Worm (Caenorhabditis elegans) whole organism, L1 larva: Measurements from ENCODE around the gene srbc-70.

Experiments used
- C04F5.9 ChIP-seq: sonication (generic microtip); optimal IDR thresholded peaks from 2 replicates; lab custom pipeline; 2016; ENCODE audit warnings: missing genetic modification characterization, missing compliant biosample characterization
- C16A3.4 ChIP-seq: fragments of 150-350 bp; optimal IDR thresholded peaks from 2 replicates; lab custom pipeline; 2014; ENCODE audit warnings: missing biosample characterization, missing genetic modification characterization
- C34B4.2 ChIP-seq: sonication (generic microtip); optimal IDR thresholded peaks from 2 replicates; lab custom pipeline; 2017; ENCODE audit warnings: mild to moderate bottlenecking, missing genetic modification characterization, missing compliant biosample characterization
- Y116A8C.19 ChIP-seq: sonication (generic microtip); optimal IDR thresholded peaks from 2 replicates; lab custom pipeline; 2016; ENCODE audit warnings: missing compliant biosample characterization, missing genetic modification characterization, borderline replicate concordance
- aha-1 ChIP-seq: fragments of 150-350 bp; optimal IDR thresholded peaks from 2 replicates; lab custom pipeline; 2014; ENCODE audit warnings: missing biosample characterization, missing genetic modification characterization
- alr-1 ChIP-seq: fragments of 200-800 bp; sonication (Bioruptor generic); optimal IDR thresholded peaks from 2 replicates; lab custom pipeline; 2018; ENCODE audit warnings: borderline replicate concordance, mild to moderate bottlenecking, missing genetic modification characterization, missing compliant biosample characterization
- aly-2 ChIP-seq: fragments of 150-350 bp; optimal IDR thresholded peaks from 2 replicates; lab custom pipeline; 2014; ENCODE audit warnings: missing biosample characterization, missing genetic modification characterization
- ceh-82 ChIP-seq, 3 experiments: fragments of 150-350 bp in 1 of 3; sonication (generic microtip) in 2 of 3; optimal IDR thresholded peaks; 2 replicates each; lab custom pipeline; 2014 to 2017; ENCODE audit warnings: missing biosample characterization in 3 of 3, missing genetic modification characterization in 3 of 3
- ceh-90 ChIP-seq: sonication (generic microtip); optimal IDR thresholded peaks from 2 replicates; lab custom pipeline; 2016; ENCODE audit warnings: missing genetic modification characterization, missing compliant biosample characterization
- dsc-1 ChIP-seq: sonication (generic microtip); optimal IDR thresholded peaks from 2 replicates; lab custom pipeline; 2016; ENCODE audit warnings: mild to moderate bottlenecking, missing genetic modification characterization, missing compliant biosample characterization
- efl-3 ChIP-seq: fragments of 200-800 bp; sonication (Bioruptor generic); optimal IDR thresholded peaks from 2 replicates; lab custom pipeline; 2018; ENCODE audit warnings: mild to moderate bottlenecking, missing genetic modification characterization, missing compliant biosample characterization
- egl-13 ChIP-seq: sonication (generic microtip); optimal IDR thresholded peaks from 2 replicates; lab custom pipeline; 2016; ENCODE audit warnings: missing genotype, missing genetic modification reagents, missing genetic modification characterization, missing compliant biosample characterization
- egl-27 ChIP-seq, 2 experiments: fragments of 150-350 bp in 1 of 2; sonication (generic microtip); optimal IDR thresholded peaks; 3 replicates each; lab custom pipeline; 2017 to 2018; ENCODE audit warnings: missing biosample characterization in 2 of 2, missing genetic modification characterization in 2 of 2, missing genetic modification reagents in 2 of 2
- elt-2 ChIP-seq: sonication (generic microtip); optimal IDR thresholded peaks from 2 replicates; lab custom pipeline; 2016; ENCODE audit warnings: missing genetic modification characterization, mild to moderate bottlenecking, inconsistent platforms, missing compliant biosample characterization, missing genetic modification reagents
- ets-5 ChIP-seq: fragments of 200-800 bp; sonication (Bioruptor generic); IDR thresholded peaks from 2 replicates; pipeline ENCODE4 v1.3.6; 2022; ENCODE audit warnings: missing genetic modification characterization, missing compliant biosample characterization
- fkh-10 ChIP-seq: sonication (generic microtip); optimal IDR thresholded peaks from 2 replicates; lab custom pipeline; 2017; ENCODE audit warnings: missing biosample characterization, missing genetic modification reagents, missing genetic modification characterization
- fkh-4 ChIP-seq: sonication (generic microtip); optimal IDR thresholded peaks from 2 replicates; lab custom pipeline; 2016; ENCODE audit warnings: missing compliant biosample characterization, missing genetic modification characterization, borderline replicate concordance
- fos-1 ChIP-seq: fragments of 150-350 bp; optimal IDR thresholded peaks from 2 replicates; lab custom pipeline; 2014; ENCODE audit warnings: missing biosample characterization, missing genetic modification characterization
- grh-1 ChIP-seq: fragments of 200-800 bp; sonication (Bioruptor generic); IDR thresholded peaks from 2 replicates; pipeline ENCODE4 v1.3.6; 2022; ENCODE audit warnings: missing genetic modification reagents, missing genetic modification characterization, missing compliant biosample characterization
- hlh-17 ChIP-seq: fragments of 200-800 bp; sonication (Bioruptor generic); optimal IDR thresholded peaks from 2 replicates; lab custom pipeline; 2018; ENCODE audit warnings: missing genetic modification characterization, mild to moderate bottlenecking, missing compliant biosample characterization, moderate library complexity, borderline replicate concordance
- hlh-4 ChIP-seq: sonication (generic microtip); optimal IDR thresholded peaks from 2 replicates; lab custom pipeline; 2016; ENCODE audit warnings: mild to moderate bottlenecking, missing genetic modification characterization, missing compliant biosample characterization
- hpl-2 ChIP-seq: fragments of 150-350 bp; optimal IDR thresholded peaks from 2 replicates; lab custom pipeline; 2014; ENCODE audit warnings: missing biosample characterization, missing genetic modification reagents, missing genetic modification characterization
- isw-1 ChIP-seq: fragments of 200-800 bp; sonication (Bioruptor generic); IDR thresholded peaks from 2 replicates; pipeline ENCODE4 v1.3.6; 2022; ENCODE audit warnings: missing genetic modification characterization, missing compliant biosample characterization
- lin-13 ChIP-seq: fragments of 150-350 bp; optimal IDR thresholded peaks from 2 replicates; lab custom pipeline; 2014; ENCODE audit warnings: missing biosample characterization, missing genetic modification reagents, missing genetic modification characterization
- lin-14 ChIP-seq: fragments of 200-800 bp; sonication (Bioruptor generic); optimal IDR thresholded peaks from 2 replicates; lab custom pipeline; 2018; ENCODE audit warnings: mild to moderate bottlenecking, missing genetic modification characterization, moderate library complexity, missing compliant biosample characterization
- lin-15B ChIP-seq: fragments of 150-350 bp; sonication (generic microtip); optimal IDR thresholded peaks from 3 replicates; lab custom pipeline; 2014; ENCODE audit warnings: missing biosample characterization, missing genetic modification characterization
- lin-39 ChIP-seq: fragments of 150-350 bp; optimal IDR thresholded peaks from 2 replicates; lab custom pipeline; 2014; ENCODE audit warnings: missing biosample characterization, missing genetic modification reagents, missing genetic modification characterization
- lir-3 ChIP-seq: sonication (generic microtip); optimal IDR thresholded peaks from 2 replicates; lab custom pipeline; 2016; ENCODE audit warnings: mild to moderate bottlenecking, missing genetic modification characterization, moderate library complexity, missing compliant biosample characterization; ENCODE audit not compliant: poor library complexity
- lsy-2 ChIP-seq, 2 experiments: fragments of 150-350 bp; optimal IDR thresholded peaks; 2 replicates each; lab custom pipeline; 2014; ENCODE audit warnings: missing biosample characterization in 2 of 2, missing genetic modification characterization in 2 of 2
- mab-9 ChIP-seq: fragments of 200-800 bp; sonication (Bioruptor generic); IDR thresholded peaks from 2 replicates; pipeline ENCODE4 v1.3.6; 2022; ENCODE audit warnings: missing genetic modification reagents, missing genetic modification characterization, missing compliant biosample characterization
- mdl-1 ChIP-seq, 2 experiments: fragments of 150-350 bp; optimal IDR thresholded peaks; 2 replicates each; lab custom pipeline; 2014 to 2017; ENCODE audit warnings: missing biosample characterization in 2 of 2, missing genetic modification characterization in 2 of 2, inconsistent platforms in 1 of 2
- mef-2 ChIP-seq: fragments of 150-350 bp; optimal IDR thresholded peaks from 2 replicates; lab custom pipeline; 2014; ENCODE audit warnings: missing biosample characterization, missing genetic modification characterization
- nhr-11 ChIP-seq: fragments of 150-350 bp; optimal IDR thresholded peaks from 2 replicates; lab custom pipeline; 2014; ENCODE audit warnings: missing biosample characterization, missing genetic modification characterization
- nhr-12 ChIP-seq: sonication (generic microtip); optimal IDR thresholded peaks from 2 replicates; lab custom pipeline; 2017; ENCODE audit warnings: missing biosample characterization, missing genetic modification characterization
- nhr-20 ChIP-seq: sonication (generic microtip); optimal IDR thresholded peaks from 2 replicates; lab custom pipeline; 2016; ENCODE audit warnings: mild to moderate bottlenecking, missing genetic modification characterization, missing compliant biosample characterization
- nhr-237 ChIP-seq: fragments of 150-350 bp; optimal IDR thresholded peaks from 2 replicates; lab custom pipeline; 2014; ENCODE audit warnings: missing biosample characterization, missing genetic modification characterization
- nhr-28 ChIP-seq: fragments of 150-350 bp; optimal IDR thresholded peaks from 2 replicates; lab custom pipeline; 2014; ENCODE audit warnings: missing biosample characterization, missing genetic modification characterization
- nhr-47 ChIP-seq: sonication (generic microtip); optimal IDR thresholded peaks from 2 replicates; lab custom pipeline; 2016; ENCODE audit warnings: mild to moderate bottlenecking, missing genetic modification characterization, moderate library complexity, missing compliant biosample characterization
- nhr-76 ChIP-seq: sonication (generic microtip); optimal IDR thresholded peaks from 2 replicates; lab custom pipeline; 2017; ENCODE audit warnings: missing biosample characterization, missing genetic modification characterization
- nhr-84 ChIP-seq: sonication (generic microtip); optimal IDR thresholded peaks from 2 replicates; lab custom pipeline; 2017; ENCODE audit warnings: missing biosample characterization, missing genetic modification characterization
- nhr-85 ChIP-seq: sonication (generic microtip); peaks from one replicate; lab custom pipeline; 2016; ENCODE audit warnings: missing genetic modification characterization, inconsistent platforms, missing compliant biosample characterization
- pag-3 ChIP-seq: sonication (generic microtip); optimal IDR thresholded peaks from 2 replicates; lab custom pipeline; 2017; ENCODE audit warnings: missing genetic modification characterization, mild to moderate bottlenecking, missing compliant biosample characterization, antibody characterized with exemption, borderline replicate concordance; ENCODE audit not compliant: insufficient read depth
- pqm-1 ChIP-seq: sonication (generic microtip); optimal IDR thresholded peaks from 3 replicates; lab custom pipeline; 2017; ENCODE audit warnings: missing biosample characterization, missing genetic modification characterization
- snpc-4 ChIP-seq: fragments of 150-350 bp; optimal IDR thresholded peaks from 2 replicates; lab custom pipeline; 2014; ENCODE audit warnings: missing biosample characterization, missing genetic modification characterization
- sptf-1 ChIP-seq: fragments of 150-350 bp; optimal IDR thresholded peaks from 2 replicates; lab custom pipeline; 2014; ENCODE audit warnings: missing biosample characterization, missing genetic modification characterization
- swsn-7 ChIP-seq: sonication (generic microtip); optimal IDR thresholded peaks from 2 replicates; lab custom pipeline; 2016; ENCODE audit warnings: missing genetic modification characterization, missing compliant biosample characterization
- tbx-2 ChIP-seq: sonication (generic microtip); optimal IDR thresholded peaks from 2 replicates; lab custom pipeline; 2016; ENCODE audit warnings: missing genetic modification characterization, missing compliant biosample characterization
- tlp-1 ChIP-seq: fragments of 150-350 bp; optimal IDR thresholded peaks from 2 replicates; lab custom pipeline; 2014; ENCODE audit warnings: missing biosample characterization, missing genetic modification characterization
- unc-62 ChIP-seq: fragments of 150-350 bp; optimal IDR thresholded peaks from 2 replicates; lab custom pipeline; 2014; ENCODE audit warnings: missing biosample characterization, missing genetic modification reagents, missing genetic modification characterization
- unc-86 ChIP-seq: sonication (generic microtip); optimal IDR thresholded peaks from 2 replicates; lab custom pipeline; 2016; ENCODE audit warnings: missing genetic modification characterization, missing compliant biosample characterization
- vab-15 ChIP-seq: sonication (generic microtip); optimal IDR thresholded peaks from 2 replicates; lab custom pipeline; 2017; ENCODE audit warnings: missing genotype, mild to moderate bottlenecking, missing genetic modification characterization, missing compliant biosample characterization
- xbp-1 ChIP-seq: sonication (generic microtip); optimal IDR thresholded peaks from 2 replicates; lab custom pipeline; 2016; ENCODE audit warnings: missing genetic modification characterization, missing compliant biosample characterization
- zag-1 ChIP-seq: fragments of 150-350 bp; optimal IDR thresholded peaks from 2 replicates; lab custom pipeline; 2014; ENCODE audit warnings: missing biosample characterization, missing genetic modification characterization
- ztf-4 ChIP-seq: fragments of 150-350 bp; optimal IDR thresholded peaks from 2 replicates; lab custom pipeline; 2014; ENCODE audit warnings: missing biosample characterization, missing genetic modification characterization

The srbc-70 gene

ce11 chrIV:4247334-4247733 lies 19.5 kb upstream of the srbc-70 start:
- TF ChIP-seq nhr-84 (tag; lab: Kevin White, UChicago) (no peak), isw-1 (GFP tag; lab: Robert Waterston, UW) (peak; percentile 68), sptf-1 (tag; lab: Kevin White, UChicago) (no peak), C04F5.9 (tag; lab: Kevin White, UChicago) (peak; percentile 10), zag-1 (tag; lab: Kevin White, UChicago) (no peak), snpc-4 (peak; percentile 40), nhr-11 (no peak), C34B4.2 (tag; lab: Kevin White, UChicago) (no peak), ceh-82 (tag; optimal IDR thresholded peaks at IDR 0.05; lab: Kevin White, UChicago) (peak; percentile 36 to 54 (median 52)), nhr-85 (no peak), pqm-1 (tag; lab: Kevin White, UChicago) (no peak), lsy-2 (tag; optimal IDR thresholded peaks at IDR 0.05; lab: Kevin White, UChicago) (peak; percentile 73 to 85), dsc-1 (tag; lab: Kevin White, UChicago) (peak; percentile 66), unc-62 (no peak), nhr-20 (tag; lab: Kevin White, UChicago) (peak; percentile 59), lir-3 (tag; lab: Kevin White, UChicago) (no peak), nhr-76 (no peak), egl-13 (no peak), lin-15B (tag; lab: Kevin White, UChicago) (no peak), mef-2 (tag; lab: Kevin White, UChicago) (no peak), swsn-7 (tag; lab: Kevin White, UChicago) (peak; percentile 67), ceh-90 (tag; lab: Kevin White, UChicago) (no peak), efl-3 (GFP tag; lab: Kevin White, UChicago) (no peak), aha-1 (no peak), Y116A8C.19 (tag; lab: Kevin White, UChicago) (no peak), mdl-1 (tag; optimal IDR thresholded peaks at IDR 0.05; lab: Kevin White, UChicago) (peak in 1 of 2 experiments; percentile 19), nhr-28 (tag; lab: Kevin White, UChicago) (no peak), hpl-2 (GFP tag; lab: Kevin White, UChicago) (no peak), fos-1 (tag; lab: Kevin White, UChicago) (no peak), hlh-4 (tag; lab: Kevin White, UChicago) (no peak), unc-86 (tag; lab: Kevin White, UChicago) (peak; percentile 39), lin-13 (peak; percentile 48), vab-15 (tag; lab: Kevin White, UChicago) (no peak), nhr-237 (no peak), aly-2 (no peak), nhr-47 (tag; lab: Kevin White, UChicago) (peak; percentile 70), grh-1 (GFP tag; lab: Robert Waterston, UW) (peak; percentile 86), tbx-2 (peak; percentile 59), ets-5 (no peak), hlh-17 (no peak), fkh-10 (GFP tag; lab: Kevin White, UChicago) (no peak), mab-9 (GFP tag; lab: Robert Waterston, UW) (no peak), C16A3.4 (peak; percentile 25), egl-27 (tag; optimal IDR thresholded peaks at IDR 0.05; lab: Kevin White, UChicago) (no peak), alr-1 (tag; lab: Kevin White, UChicago) (no peak), xbp-1 (peak; percentile 53), pag-3 (tag; lab: Kevin White, UChicago) (no peak), lin-14 (peak; percentile 35), tlp-1 (tag; lab: Kevin White, UChicago) (no peak), lin-39 (peak; percentile 2), elt-2 (tag; lab: Kevin White, UChicago) (no peak), ztf-4 (tag; lab: Kevin White, UChicago) (no peak), nhr-12 (no peak), fkh-4 (tag; lab: Kevin White, UChicago) (no peak)
